Fruit fly (Drosophila melanogaster) whole organism, embryonic: ENCODE results near the gene Hph.

ENCODE experiments used
- Atf6 ChIP-seq: fragments of 200-800 bp; sonication (Bioruptor generic); IDR thresholded peaks from 2 replicates; pipeline ENCODE4 v1.3.6; 2022; ENCODE audit warnings: missing biosample characterization, missing genetic modification characterization
- CG10959 ChIP-seq: fragments of 200-800 bp; sonication (Bioruptor generic); IDR thresholded peaks from 2 replicates; pipeline ENCODE4 v1.3.6; 2022; ENCODE audit warnings: missing biosample characterization, missing genetic modification characterization
- CG10979 ChIP-seq: fragments of 200-800 bp; sonication (Bioruptor generic); optimal IDR thresholded peaks from 2 replicates; lab custom pipeline; 2018; ENCODE audit warnings: missing biosample characterization, mild to moderate bottlenecking, missing genetic modification characterization, moderate library complexity
- CG11093 ChIP-seq: fragments of 200-800 bp; sonication (Bioruptor generic); IDR thresholded peaks from 3 replicates; pipeline ENCODE4 v1.3.6; 2022; ENCODE audit warnings: missing biosample characterization, missing genetic modification characterization
- CG11504 ChIP-seq: fragments of 200-800 bp; sonication (Bioruptor generic); optimal IDR thresholded peaks from 3 replicates; lab custom pipeline; 2019; ENCODE audit warnings: missing biosample characterization, mild to moderate bottlenecking, missing genetic modification characterization, moderate library complexity
- CG1233 ChIP-seq: fragments of 200-800 bp; sonication (Bioruptor generic); optimal IDR thresholded peaks from 4 replicates; lab custom pipeline; 2018; ENCODE audit warnings: missing biosample characterization, mild to moderate bottlenecking, missing genetic modification characterization
- CG13624 ChIP-seq: fragments of 200-800 bp; sonication (Bioruptor generic); optimal IDR thresholded peaks from 2 replicates; lab custom pipeline; 2016; ENCODE audit warnings: missing biosample characterization, missing genetic modification characterization
- CG15011 ChIP-seq: fragments of 200-800 bp; sonication (Bioruptor generic); optimal IDR thresholded peaks from 3 replicates; lab custom pipeline; 2018; ENCODE audit warnings: missing biosample characterization, mild to moderate bottlenecking, missing genetic modification characterization
- CG15269 ChIP-seq: fragments of 200-800 bp; sonication (Bioruptor generic); optimal IDR thresholded peaks from 2 replicates; lab custom pipeline; 2018; ENCODE audit warnings: missing biosample characterization, mild to moderate bottlenecking, missing genetic modification characterization, moderate library complexity
- CG18262 ChIP-seq: fragments of 200-800 bp; optimal IDR thresholded peaks from 3 replicates; lab custom pipeline; 2019; ENCODE audit warnings: missing biosample characterization, mild to moderate bottlenecking, missing genetic modification characterization, moderate library complexity
- CG2889 ChIP-seq: fragments of 200-800 bp; sonication (Bioruptor generic); IDR thresholded peaks from 3 replicates; pipeline ENCODE4 v1.3.6; 2022; ENCODE audit warnings: missing biosample characterization, missing genetic modification characterization
- CG3407 ChIP-seq: fragments of 200-800 bp; sonication (Bioruptor generic); optimal IDR thresholded peaks from 2 replicates; lab custom pipeline; 2018; ENCODE audit warnings: missing biosample characterization, mild to moderate bottlenecking, missing genetic modification characterization
- CG6854 ChIP-seq: fragments of 200-800 bp; sonication (Bioruptor generic); optimal IDR thresholded peaks from 3 replicates; lab custom pipeline; 2017; ENCODE audit warnings: missing biosample characterization, mild to moderate bottlenecking, missing genetic modification characterization
- D19B ChIP-seq: fragments of 200-800 bp; sonication (Bioruptor generic); optimal IDR thresholded peaks from 2 replicates; lab custom pipeline; 2017; ENCODE audit warnings: missing biosample characterization, mild to moderate bottlenecking, missing genetic modification characterization
- Dfd ChIP-seq, 2 experiments: fragments of >200 bp; optimal IDR thresholded peaks; 2 replicates each; lab custom pipeline; 2017; ENCODE audit warnings: missing biosample characterization in 2 of 2, missing genetic modification characterization in 2 of 2
- Ets65A ChIP-seq: fragments of 200-800 bp; sonication (Bioruptor generic); peaks from one replicate; lab custom pipeline; 2016; ENCODE audit warnings: missing biosample characterization, missing genetic modification characterization
- Fer2 ChIP-seq: fragments of 200-800 bp; sonication (Bioruptor generic); optimal IDR thresholded peaks from 2 replicates; lab custom pipeline; 2018; ENCODE audit warnings: missing biosample characterization, mild to moderate bottlenecking, missing genetic modification characterization, moderate library complexity
- H15 ChIP-seq: fragments of 200-800 bp; sonication (Bioruptor generic); IDR thresholded peaks from 3 replicates; pipeline ENCODE4 v1.3.6; 2022; ENCODE audit warnings: missing biosample characterization, missing genetic modification characterization
- Hmx ChIP-seq: fragments of 200-800 bp; sonication (Bioruptor generic); optimal IDR thresholded peaks from 2 replicates; lab custom pipeline; 2016; ENCODE audit warnings: missing biosample characterization, missing genetic modification characterization
- Mad ChIP-seq: fragments of 200-800 bp; sonication (Bioruptor generic); optimal IDR thresholded peaks from 2 replicates; lab custom pipeline; 2016; ENCODE audit warnings: missing biosample characterization, missing genetic modification characterization
- Med ChIP-seq: fragments of 200-800 bp; sonication (Bioruptor generic); peaks from one replicate; lab custom pipeline; 2016; ENCODE audit warnings: missing biosample characterization, missing genetic modification characterization, mild to moderate bottlenecking, inconsistent platforms, moderate library complexity
- NK7.1 ChIP-seq: fragments of 200-800 bp; sonication (Bioruptor generic); optimal IDR thresholded peaks from 3 replicates; lab custom pipeline; 2016; ENCODE audit warnings: missing biosample characterization, missing genetic modification characterization
- PHDP ChIP-seq: fragments of 200-800 bp; sonication (Bioruptor generic); optimal IDR thresholded peaks from 3 replicates; lab custom pipeline; 2018; ENCODE audit warnings: missing biosample characterization, mild to moderate bottlenecking, missing genetic modification characterization, moderate library complexity
- Ptx1 ChIP-seq: fragments of 200-800 bp; sonication (Bioruptor generic); IDR thresholded peaks from 2 replicates; pipeline ENCODE4 v1.3.6; 2022; ENCODE audit warnings: missing biosample characterization, missing genetic modification characterization
- Side ChIP-seq: fragments of 200-800 bp; sonication (Bioruptor generic); optimal IDR thresholded peaks from 2 replicates; lab custom pipeline; 2016; ENCODE audit warnings: missing biosample characterization, missing genetic modification characterization
- Stat92E ChIP-seq, 3 experiments: fragments of >200 bp in 2 of 3; fragments of 200-800 bp in 1 of 3; sonication (Bioruptor generic) in 1 of 3; optimal IDR thresholded peaks; 2 replicates each; lab custom pipeline; 2017 to 2019; ENCODE audit warnings: missing biosample characterization in 3 of 3, missing genetic modification characterization in 3 of 3, mild to moderate bottlenecking in 1 of 3, moderate library complexity in 1 of 3
- Xrp1 ChIP-seq: fragments of 200-800 bp; sonication (Bioruptor generic); IDR thresholded peaks from 2 replicates; pipeline ENCODE4 v1.3.6; 2022; ENCODE audit warnings: missing biosample characterization, missing genetic modification characterization
- al ChIP-seq: fragments of 200-800 bp; sonication (Bioruptor generic); IDR thresholded peaks from 2 replicates; pipeline ENCODE4 v1.3.6; 2022; ENCODE audit warnings: missing biosample characterization, missing genetic modification characterization
- ato ChIP-seq: fragments of 200-800 bp; sonication (Bioruptor generic); IDR thresholded peaks from 2 replicates; pipeline ENCODE4 v1.3.6; 2022; ENCODE audit warnings: missing biosample characterization, missing genetic modification characterization; ENCODE audit not compliant: partially characterized antibody
- cas ChIP-seq: fragments of 200-800 bp; sonication (Bioruptor generic); IDR thresholded peaks from 2 replicates; pipeline ENCODE4 v1.3.6; 2022; ENCODE audit warnings: missing biosample characterization, missing genetic modification characterization
- crol ChIP-seq: fragments of 200-800 bp; sonication (Bioruptor generic); IDR thresholded peaks from 2 replicates; pipeline ENCODE4 v1.3.6; 2022; ENCODE audit warnings: missing biosample characterization, missing genetic modification characterization
- dm ChIP-seq: fragments of 200-800 bp; sonication (Bioruptor generic); optimal IDR thresholded peaks from 3 replicates; lab custom pipeline; 2016; ENCODE audit warnings: missing biosample characterization, missing genetic modification characterization
- dmrt11E ChIP-seq: fragments of 200-800 bp; sonication (Bioruptor generic); optimal IDR thresholded peaks from 3 replicates; lab custom pipeline; 2018; ENCODE audit warnings: missing biosample characterization, mild to moderate bottlenecking, missing genetic modification characterization, moderate library complexity
- ems ChIP-seq: fragments of 200-800 bp; sonication (Bioruptor generic); optimal IDR thresholded peaks from 3 replicates; lab custom pipeline; 2016; ENCODE audit warnings: missing biosample characterization, missing genetic modification characterization
- eve ChIP-seq, 2 experiments: fragments of >200 bp; optimal IDR thresholded peaks; 2 replicates each; lab custom pipeline; 2017; ENCODE audit warnings: missing biosample characterization in 2 of 2, missing genetic modification characterization in 2 of 2
- fd64A ChIP-seq: fragments of 200-800 bp; sonication (Bioruptor generic); optimal IDR thresholded peaks from 3 replicates; lab custom pipeline; 2018; ENCODE audit warnings: missing biosample characterization, mild to moderate bottlenecking, missing genetic modification characterization
- gce ChIP-seq: fragments of 200-800 bp; sonication (Bioruptor generic); IDR thresholded peaks from 3 replicates; pipeline ENCODE4 v1.3.6; 2022; ENCODE audit warnings: missing biosample characterization, missing genetic modification characterization
- grau ChIP-seq: fragments of 200-800 bp; optimal IDR thresholded peaks from 3 replicates; lab custom pipeline; 2019; ENCODE audit warnings: missing biosample characterization, mild to moderate bottlenecking, missing genetic modification characterization, moderate library complexity
- gt ChIP-seq: fragments of 200-800 bp; sonication (Bioruptor generic); IDR thresholded peaks from 2 replicates; pipeline ENCODE4 v1.3.6; 2022; ENCODE audit warnings: missing biosample characterization, missing genetic modification characterization
- her ChIP-seq: fragments of 200-800 bp; sonication (Bioruptor generic); optimal IDR thresholded peaks from 2 replicates; lab custom pipeline; 2016; ENCODE audit warnings: missing biosample characterization, missing genetic modification characterization
- kah ChIP-seq: fragments of 200-800 bp; sonication (Bioruptor generic); optimal IDR thresholded peaks from 2 replicates; lab custom pipeline; 2018; ENCODE audit warnings: missing biosample characterization, mild to moderate bottlenecking, missing genetic modification characterization
- lbe ChIP-seq: fragments of 200-800 bp; sonication (Bioruptor generic); optimal IDR thresholded peaks from 2 replicates; lab custom pipeline; 2016; ENCODE audit warnings: missing biosample characterization, mild to moderate bottlenecking, missing genetic modification characterization
- maf-S ChIP-seq: fragments of 200-800 bp; sonication (Bioruptor generic); optimal IDR thresholded peaks from 2 replicates; lab custom pipeline; 2016; ENCODE audit warnings: missing biosample characterization, missing genetic modification characterization
- mirr ChIP-seq: fragments of 200-800 bp; sonication (Bioruptor generic); optimal IDR thresholded peaks from 3 replicates; lab custom pipeline; 2018; ENCODE audit warnings: missing biosample characterization, mild to moderate bottlenecking, missing genetic modification characterization
- nom ChIP-seq: fragments of 200-800 bp; sonication (Bioruptor generic); optimal IDR thresholded peaks from 2 replicates; lab custom pipeline; 2017; ENCODE audit warnings: missing biosample characterization, missing genetic modification characterization, mild to moderate bottlenecking, moderate library complexity, missing genetic modification reagents
- onecut ChIP-seq: fragments of 200-800 bp; sonication (Bioruptor generic); IDR thresholded peaks from 2 replicates; pipeline ENCODE4 v1.3.6; 2022; ENCODE audit warnings: missing biosample characterization, missing genetic modification characterization
- pho ChIP-seq: fragments of 200-800 bp; sonication (Bioruptor generic); optimal IDR thresholded peaks from 2 replicates; lab custom pipeline; 2016; ENCODE audit warnings: missing biosample characterization, missing genetic modification characterization
- sens-2 ChIP-seq: fragments of 200-800 bp; sonication (Bioruptor generic); IDR thresholded peaks from 2 replicates; pipeline ENCODE4 v1.3.6; 2022; ENCODE audit warnings: missing biosample characterization, missing genetic modification characterization
- slbo ChIP-seq: fragments of 200-800 bp; sonication (Bioruptor generic); IDR thresholded peaks from 2 replicates; pipeline ENCODE4 v1.3.6; 2022; ENCODE audit warnings: missing biosample characterization, missing genetic modification characterization
- trem ChIP-seq: fragments of 200-800 bp; optimal IDR thresholded peaks from 3 replicates; lab custom pipeline; 2019; ENCODE audit warnings: missing biosample characterization, mild to moderate bottlenecking, missing genetic modification characterization, moderate library complexity
- zfh2 ChIP-seq: fragments of 200-800 bp; sonication (Bioruptor generic); optimal IDR thresholded peaks from 2 replicates; lab custom pipeline; 2016; ENCODE audit warnings: missing biosample characterization, missing genetic modification characterization

The Hph gene

dm6 chr3R:5281094-5281493 is 24.3 kb downstream of the Hph start (continued):
- TF ChIP-seq dmrt11E: no peak
- TF ChIP-seq Med (GFP tag; lab: Kevin White, UChicago): peak; percentile 45
- TF ChIP-seq Xrp1: peak; percentile 29; the same call in 1 of the 2 replicates
- TF ChIP-seq gce (GFP tag; lab: Robert Waterston, UW): no peak
- TF ChIP-seq CG6854 (GFP tag; lab: Kevin White, UChicago): no peak
- TF ChIP-seq H15 (GFP tag; lab: Robert Waterston, UW): no peak
- TF ChIP-seq trem (tag; lab: Kevin White, UChicago): no peak
- peak; percentile 20; the same call in 1 of the 2 replicates for TF ChIP-seq slbo (GFP tag; lab: Robert Waterston, UW)
- TF ChIP-seq Fer2 (tag; lab: Kevin White, UChicago): no peak
- TF ChIP-seq Hmx (GFP tag; lab: Kevin White, UChicago): no peak
- 0 out of 2 replicates have a peak, but pooled peaks have one; percentile 37 for TF ChIP-seq Atf6
- 0 out of 2 replicates have a peak, but pooled peaks have one; percentile 13 for TF ChIP-seq al (GFP tag; lab: Robert Waterston, UW)
- TF ChIP-seq CG15011: no peak
- TF ChIP-seq nom (GFP tag; lab: Kevin White, UChicago): peak; percentile 37
- no peak for TF ChIP-seq onecut (GFP tag; lab: Robert Waterston, UW)
- TF ChIP-seq CG15269 (tag; lab: Kevin White, UChicago): no peak
- TF ChIP-seq Side (GFP tag; lab: Kevin White, UChicago): no peak
- no peak for TF ChIP-seq NK7.1
- no peak for TF ChIP-seq CG10979 (tag; lab: Kevin White, UChicago)
- TF ChIP-seq maf-S (GFP tag; lab: Kevin White, UChicago): no peak
- no peak for TF ChIP-seq CG18262
- no peak for TF ChIP-seq CG11504 (tag; lab: Kevin White, UChicago)
- no peak for TF ChIP-seq pho (GFP tag; lab: Kevin White, UChicago)
- peak; percentile 45; the same call in 1 of the 2 replicates for TF ChIP-seq crol (GFP tag; lab: Robert Waterston, UW)
- peak; percentile 64 for TF ChIP-seq lbe (GFP tag; lab: Kevin White, UChicago)
- TF ChIP-seq ems (GFP tag; lab: Kevin White, UChicago): no peak
- no peak for TF ChIP-seq grau (tag; lab: Kevin White, UChicago)
- peak; percentile 11 for TF ChIP-seq zfh2 (GFP tag; lab: Kevin White, UChicago)
- TF ChIP-seq mirr (GFP tag; lab: Kevin White, UChicago): no peak
- TF ChIP-seq Ptx1 (GFP tag; lab: Robert Waterston, UW): no peak
- no peak for TF ChIP-seq CG13624 (GFP tag; lab: Kevin White, UChicago)
- no peak for TF ChIP-seq fd64A (GFP tag; lab: Kevin White, UChicago)
- TF ChIP-seq CG11093 (GFP tag; lab: Robert Waterston, UW): 0 out of 3 replicates have a peak, but pooled peaks have one; percentile 15
- no peak for TF ChIP-seq sens-2
- no peak for TF ChIP-seq CG3407 (GFP tag; lab: Kevin White, UChicago)
- TF ChIP-seq D19B (GFP tag; lab: Kevin White, UChicago): peak; percentile 74
- no peak for TF ChIP-seq CG1233 (GFP tag; lab: Kevin White, UChicago)

DNA sequence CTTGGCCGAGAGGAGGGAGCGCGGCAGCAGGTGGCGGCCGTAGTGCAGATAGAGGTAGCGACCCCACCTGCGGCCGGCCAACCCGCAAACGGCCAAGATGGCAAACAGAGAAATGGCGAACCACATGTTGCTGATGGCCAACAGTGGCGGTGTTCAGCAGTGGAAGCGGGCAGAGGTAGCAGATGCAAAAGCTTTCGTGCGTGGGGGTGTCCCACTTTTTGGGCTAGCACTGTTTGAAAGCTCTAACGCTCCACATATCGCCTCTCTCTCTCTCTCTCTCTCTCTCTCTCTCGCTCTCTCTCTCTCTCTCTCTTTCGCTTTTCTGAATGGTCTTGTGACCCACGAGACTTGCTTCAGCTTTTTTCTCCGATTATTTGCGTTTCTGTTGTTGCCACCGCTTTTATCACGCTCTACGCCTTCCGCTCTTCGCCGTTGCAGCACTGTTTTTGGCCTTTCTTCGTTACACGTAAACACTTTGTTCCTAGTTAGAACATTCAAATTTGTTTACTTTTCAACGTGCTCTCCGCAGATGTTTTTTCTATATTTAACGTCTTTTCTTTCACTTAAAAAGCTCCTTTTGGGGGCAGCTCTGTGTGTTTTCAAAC is 26.0 kb downstream of the Hph start:
- TF ChIP-seq CG1233 (GFP tag; lab: Kevin White, UChicago) (no peak), gt (GFP tag; lab: Robert Waterston, UW) (no peak), CG2889 (GFP tag; lab: Robert Waterston, UW) (no peak), CG10959 (GFP tag; lab: Robert Waterston, UW) (no peak), her (GFP tag; lab: Kevin White, UChicago) (peak; percentile 27), kah (peak; percentile 73), Mad (GFP tag; lab: Kevin White, UChicago) (peak; percentile 18), Ets65A (GFP tag; lab: Kevin White, UChicago) (peak; percentile 61), PHDP (tag; lab: Kevin White, UChicago) (no peak), Stat92E (GFP tag; optimal IDR thresholded peaks at IDR 0.05; lab: Kevin White, UChicago) (no peak), ato (GFP tag; lab: Robert Waterston, UW) (0 out of 2 replicates have a peak, but pooled peaks have one; percentile 30), eve (GFP tag; optimal IDR thresholded peaks at IDR 0.05; lab: Kevin White, UChicago) (no peak), Dfd (GFP tag; optimal IDR thresholded peaks at IDR 0.05; lab: Kevin White, UChicago) (no peak), cas (GFP tag; lab: Robert Waterston, UW) (0 out of 2 replicates have a peak, but pooled peaks have one; percentile 24), dm (GFP tag; lab: Kevin White, UChicago) (no peak), mirr (GFP tag; lab: Kevin White, UChicago) (peak; percentile 23)
